Fruit fly (Drosophila melanogaster): ENCODE results near the gene CG10098.

Gene CG10098

DNA sequence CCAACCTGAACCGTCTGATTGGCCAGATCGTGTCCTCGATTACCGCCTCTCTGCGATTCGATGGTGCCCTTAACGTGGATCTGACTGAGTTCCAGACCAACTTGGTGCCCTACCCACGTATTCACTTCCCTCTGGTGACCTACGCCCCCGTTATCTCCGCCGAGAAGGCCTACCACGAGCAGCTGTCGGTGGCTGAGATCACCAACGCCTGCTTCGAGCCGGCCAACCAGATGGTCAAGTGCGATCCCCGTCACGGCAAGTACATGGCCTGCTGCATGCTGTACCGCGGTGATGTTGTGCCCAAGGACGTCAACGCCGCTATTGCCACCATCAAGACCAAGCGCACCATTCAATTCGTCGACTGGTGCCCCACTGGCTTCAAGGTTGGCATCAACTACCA is 36.4 kb upstream of the CG10098 start:
- no peak for TF ChIP-seq h (optimal IDR thresholded peaks at IDR 0.05)
- no peak for TF ChIP-seq psq (optimal IDR thresholded peaks at IDR 0.05)
- no peak for TF ChIP-seq Sin3A (optimal IDR thresholded peaks at IDR 0.05)
- TF ChIP-seq ttk (optimal IDR thresholded peaks at IDR 0.05) = no peak
- no peak for TF ChIP-seq Myc (optimal IDR thresholded peaks at IDR 0.05)
- TF ChIP-seq insv (optimal IDR thresholded peaks at IDR 0.05) = no peak

dm6 chr3R:7088837-7089361 is 35.4 kb upstream of the CG10098 start:
- no peak for TF ChIP-seq Sin3A (optimal IDR thresholded peaks at IDR 0.05)
- TF ChIP-seq insv (optimal IDR thresholded peaks at IDR 0.05) = no peak
- TF ChIP-seq psq (optimal IDR thresholded peaks at IDR 0.05) = no peak
- no peak for TF ChIP-seq h (optimal IDR thresholded peaks at IDR 0.05)
- no peak for TF ChIP-seq ttk (optimal IDR thresholded peaks at IDR 0.05)
- no peak for TF ChIP-seq Myc (optimal IDR thresholded peaks at IDR 0.05)

DNA sequence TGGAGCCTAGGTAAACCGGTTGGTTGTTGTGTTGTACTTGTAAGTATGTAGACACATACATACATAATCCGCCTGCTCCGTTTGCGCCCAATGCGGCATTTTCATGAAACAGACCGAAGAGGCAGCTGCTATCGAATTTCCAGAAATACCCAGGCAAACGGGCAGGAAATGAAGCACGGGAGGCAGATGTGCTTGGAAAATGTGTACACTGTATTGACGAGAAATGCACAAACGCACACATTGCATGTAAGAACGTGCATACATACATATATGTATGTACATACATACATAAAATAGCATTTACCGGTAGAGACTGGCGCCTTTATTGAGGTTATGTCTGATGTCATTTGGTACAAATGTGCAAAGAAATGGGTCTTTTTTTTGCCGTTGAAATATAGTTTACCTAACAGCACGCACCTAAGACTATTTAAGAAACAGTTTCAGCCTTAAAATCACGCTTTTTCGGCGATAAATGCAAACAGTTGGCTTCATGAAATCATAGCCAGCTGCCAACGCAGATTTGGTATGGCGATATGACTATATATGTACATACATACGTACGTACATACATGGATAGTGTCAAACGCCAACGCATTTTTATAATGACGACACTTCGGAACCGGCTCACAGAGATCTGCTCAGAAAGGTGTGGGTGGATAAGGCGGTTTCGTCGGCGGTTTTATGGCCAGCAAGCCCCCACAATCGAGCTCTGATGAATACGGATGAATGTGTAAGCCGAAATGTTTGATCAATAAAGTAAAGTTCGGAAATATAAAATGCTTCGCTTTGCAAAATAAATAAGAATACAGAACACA is 34.6 kb upstream of the CG10098 start:
- TF ChIP-seq psq (optimal IDR thresholded peaks at IDR 0.05) (no peak), Sin3A (optimal IDR thresholded peaks at IDR 0.05) (no peak), ttk (optimal IDR thresholded peaks at IDR 0.05) (no peak), insv (optimal IDR thresholded peaks at IDR 0.05) (no peak), h (optimal IDR thresholded peaks at IDR 0.05) (no peak), Myc (optimal IDR thresholded peaks at IDR 0.05) (no peak)

DNA sequence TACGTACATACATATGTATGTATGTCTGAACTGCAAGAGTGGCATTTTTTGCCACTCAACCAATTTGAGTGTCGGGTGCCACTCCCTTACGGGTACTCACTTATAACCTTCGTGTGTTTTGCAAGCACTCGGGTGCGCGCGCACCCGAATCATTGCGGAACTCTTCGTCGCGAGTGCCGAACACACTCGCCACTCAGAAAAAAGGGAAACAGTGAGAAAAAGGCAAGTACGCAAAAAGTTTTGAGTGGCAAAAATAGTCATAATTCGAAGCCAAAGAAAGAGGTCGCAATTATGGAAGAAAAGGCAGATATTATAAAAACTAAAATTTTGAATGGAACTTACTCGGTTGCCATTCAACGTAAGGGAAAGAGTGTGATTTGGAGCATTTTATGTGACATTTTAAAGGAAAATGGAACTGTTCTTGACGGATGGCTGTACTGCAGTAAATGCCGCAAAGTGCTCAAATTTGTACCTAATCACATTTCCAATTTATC is 34.0 kb upstream of the CG10098 start:
- TF ChIP-seq h (optimal IDR thresholded peaks at IDR 0.05) = no peak
- no peak for TF ChIP-seq ttk (optimal IDR thresholded peaks at IDR 0.05)
- TF ChIP-seq insv (optimal IDR thresholded peaks at IDR 0.05) = no peak
- TF ChIP-seq Sin3A (optimal IDR thresholded peaks at IDR 0.05) = no peak
- no peak for TF ChIP-seq Myc (optimal IDR thresholded peaks at IDR 0.05)
- no peak for TF ChIP-seq psq (optimal IDR thresholded peaks at IDR 0.05)

- TF ChIP-seq Sin3A (optimal IDR thresholded peaks at IDR 0.05) = no peak
- no peak for TF ChIP-seq psq (optimal IDR thresholded peaks at IDR 0.05)
- no peak for TF ChIP-seq Myc (optimal IDR thresholded peaks at IDR 0.05)
- no peak for TF ChIP-seq ttk (optimal IDR thresholded peaks at IDR 0.05)
- TF ChIP-seq insv (optimal IDR thresholded peaks at IDR 0.05) = no peak
- no peak for TF ChIP-seq h (optimal IDR thresholded peaks at IDR 0.05)
Measured at dm6 chr3R:7091904-7092303, 32.4 kb upstream of the CG10098 start.

dm6 chr3R:7093592-7093991 is 30.8 kb upstream of the CG10098 start:
- TF ChIP-seq h (optimal IDR thresholded peaks at IDR 0.05) (no peak), Sin3A (optimal IDR thresholded peaks at IDR 0.05) (no peak), psq (optimal IDR thresholded peaks at IDR 0.05) (no peak), insv (optimal IDR thresholded peaks at IDR 0.05) (no peak), ttk (optimal IDR thresholded peaks at IDR 0.05) (no peak), Myc (optimal IDR thresholded peaks at IDR 0.05) (no peak)

- no peak for TF ChIP-seq h (optimal IDR thresholded peaks at IDR 0.05)
- TF ChIP-seq ttk (optimal IDR thresholded peaks at IDR 0.05) = no peak
- no peak for TF ChIP-seq Myc (optimal IDR thresholded peaks at IDR 0.05)
- no peak for TF ChIP-seq insv (optimal IDR thresholded peaks at IDR 0.05)
- no peak for TF ChIP-seq psq (optimal IDR thresholded peaks at IDR 0.05)
- no peak for TF ChIP-seq Sin3A (optimal IDR thresholded peaks at IDR 0.05)
Measured at dm6 chr3R:7094368-7094767, 30.0 kb upstream of the CG10098 start.

DNA sequence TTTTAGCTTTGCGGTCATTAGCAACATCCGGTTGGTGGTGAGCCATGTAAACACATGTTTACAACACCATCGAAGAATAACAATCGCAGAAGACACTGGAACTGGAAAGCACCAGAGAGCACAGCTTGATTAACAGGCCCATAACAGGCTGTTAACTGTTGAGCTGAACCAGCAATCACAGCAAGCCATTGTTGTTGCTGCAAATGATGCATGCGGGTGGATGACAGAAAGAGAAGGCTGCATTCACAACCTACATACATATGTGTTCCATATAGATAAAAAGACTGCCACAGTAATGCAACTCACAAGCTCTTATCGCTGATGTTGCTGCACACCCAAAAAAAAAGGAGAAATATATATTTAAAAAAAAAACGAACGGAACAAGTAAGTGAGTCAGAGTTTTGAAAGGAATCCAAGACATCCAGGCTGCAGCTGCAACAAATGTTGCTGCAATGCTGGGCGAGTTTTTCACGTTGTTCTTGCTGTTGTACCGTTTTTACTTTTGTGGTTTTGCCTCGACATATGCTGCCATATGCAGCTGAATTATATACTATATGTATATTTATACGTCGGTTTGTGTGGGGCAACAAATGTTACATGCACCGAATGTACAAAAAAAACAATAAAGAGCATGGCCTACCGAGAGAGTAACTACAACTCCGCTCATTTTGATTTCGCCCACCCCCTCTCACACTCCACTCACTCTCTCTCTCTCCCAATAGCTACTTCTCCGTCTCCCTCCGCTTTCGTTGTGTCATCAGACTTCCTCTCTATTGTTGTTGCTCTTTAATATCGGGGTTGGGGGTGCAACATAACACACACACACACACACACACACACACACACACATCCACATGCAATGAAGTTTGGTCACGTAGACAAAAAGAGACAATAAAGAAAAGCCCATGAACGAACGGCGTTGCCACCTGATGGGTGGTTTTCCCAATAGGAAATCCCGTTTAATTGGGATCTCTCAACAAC is 21.2 kb upstream of the CG10098 start:
- TF ChIP-seq ttk (optimal IDR thresholded peaks at IDR 0.05) = no peak
- no peak for TF ChIP-seq insv (optimal IDR thresholded peaks at IDR 0.05)
- no peak for TF ChIP-seq h (optimal IDR thresholded peaks at IDR 0.05)
- TF ChIP-seq psq (optimal IDR thresholded peaks at IDR 0.05) = no peak
- no peak for TF ChIP-seq Myc (optimal IDR thresholded peaks at IDR 0.05)
- TF ChIP-seq Sin3A (optimal IDR thresholded peaks at IDR 0.05) = no peak

dm6 chr3R:7104308-7104707 is 20.0 kb upstream of the CG10098 start:
- TF ChIP-seq ttk (optimal IDR thresholded peaks at IDR 0.05) (no peak), Myc (optimal IDR thresholded peaks at IDR 0.05) (no peak), psq (optimal IDR thresholded peaks at IDR 0.05) (no peak), Sin3A (optimal IDR thresholded peaks at IDR 0.05) (no peak), insv (optimal IDR thresholded peaks at IDR 0.05) (no peak), h (optimal IDR thresholded peaks at IDR 0.05) (no peak)

dm6 chr3R:7105503-7106164 is 18.7 kb upstream of the CG10098 start:
- TF ChIP-seq Sin3A (optimal IDR thresholded peaks at IDR 0.05) (no peak), psq (optimal IDR thresholded peaks at IDR 0.05) (no peak), Myc (optimal IDR thresholded peaks at IDR 0.05) (no peak), h (optimal IDR thresholded peaks at IDR 0.05) (no peak), ttk (optimal IDR thresholded peaks at IDR 0.05) (no peak), insv (optimal IDR thresholded peaks at IDR 0.05) (no peak)

All from Kc167 (cell line).